Worm (Caenorhabditis elegans) whole organism, midembryonic: ENCODE results near the gene K10B4.3.

ENCODE experiments used
- T22C8.4 ChIP-seq: fragments of 200-800 bp; sonication (Bioruptor generic); IDR thresholded peaks from 2 replicates; pipeline ENCODE4 v1.3.6; 2022; ENCODE audit warnings: missing genetic modification characterization, missing compliant biosample characterization
- cog-1 ChIP-seq: sonication (generic microtip); optimal IDR thresholded peaks from 2 replicates; lab custom pipeline; 2016; ENCODE audit warnings: missing genetic modification characterization, missing compliant biosample characterization
- flt-1 ChIP-seq: fragments of 200-800 bp; sonication (Bioruptor generic); IDR thresholded peaks from 2 replicates; pipeline ENCODE4 v1.3.6; 2022; ENCODE audit warnings: missing genetic modification characterization, missing compliant biosample characterization
- klf-2 ChIP-seq: fragments of 200-800 bp; sonication (Bioruptor generic); conservative IDR thresholded peaks from 2 replicates; pipeline ENCODE4 v1.3.6; 2022; ENCODE audit warnings: missing genetic modification reagents, missing genetic modification characterization, missing compliant biosample characterization
- med-1 ChIP-seq: sonication (generic microtip); optimal IDR thresholded peaks from 2 replicates; lab custom pipeline; 2017; ENCODE audit warnings: missing genetic modification characterization, mild to moderate bottlenecking, missing compliant biosample characterization, antibody characterized with exemption, missing genetic modification reagents; ENCODE audit not compliant: insufficient read depth
- ref-1 ChIP-seq: fragments of 200-800 bp; sonication (Bioruptor generic); conservative IDR thresholded peaks from 2 replicates; pipeline ENCODE4 v1.3.6; 2022; ENCODE audit warnings: missing genetic modification reagents, missing genetic modification characterization, missing compliant biosample characterization
- tab-1 ChIP-seq: fragments of 200-800 bp; sonication (Bioruptor generic); IDR thresholded peaks from 2 replicates; pipeline ENCODE4 v1.3.6; 2022; ENCODE audit warnings: missing genetic modification characterization, missing compliant biosample characterization
- ztf-23 ChIP-seq: fragments of 200-800 bp; sonication (Bioruptor generic); IDR thresholded peaks from 2 replicates; pipeline ENCODE4 v1.3.6; 2022; ENCODE audit warnings: missing genetic modification reagents, missing genetic modification characterization, missing compliant biosample characterization
- ztf-29 ChIP-seq: fragments of 200-800 bp; sonication (Bioruptor generic); IDR thresholded peaks from 2 replicates; pipeline ENCODE4 v1.3.6; 2022; ENCODE audit warnings: missing genetic modification reagents, missing genetic modification characterization, missing compliant biosample characterization

DNA sequence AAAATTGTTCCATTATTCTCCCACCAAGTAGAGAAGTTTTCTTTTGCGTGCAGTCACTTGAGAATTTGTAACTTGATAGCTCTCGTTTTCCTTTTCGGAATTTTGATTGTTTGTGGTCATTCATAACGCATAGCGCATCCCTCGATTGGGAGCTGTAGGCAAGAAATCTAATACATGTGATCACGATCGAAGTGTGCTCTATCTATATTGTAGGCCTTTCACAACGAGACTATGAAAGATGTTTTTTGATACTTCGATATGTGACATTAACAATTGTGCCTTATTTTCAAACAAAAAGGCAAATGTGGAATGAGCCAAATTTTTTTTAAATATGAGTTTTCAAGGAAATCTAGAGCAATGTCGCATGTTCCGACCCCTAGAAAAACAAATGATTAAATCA is 45.2 kb downstream of the K10B4.3 start:
- TF ChIP-seq ztf-23 (GFP tag; lab: Robert Waterston, UW) (no peak), ref-1 (GFP tag; lab: Robert Waterston, UW) (no peak), ztf-29 (GFP tag; lab: Robert Waterston, UW) (no peak), med-1 (GFP tag; lab: Kevin White, UChicago) (no peak), tab-1 (no peak), flt-1 (GFP tag; lab: Robert Waterston, UW) (no peak), cog-1 (tag; lab: Kevin White, UChicago) (no peak), T22C8.4 (GFP tag; lab: Robert Waterston, UW) (no peak), klf-2 (no peak)
